Worm (Caenorhabditis elegans) whole organism, early embryonic: ENCODE data around the gene gyf-1.

Source experiments
- ama-1 ChIP-seq: fragments of 150-350 bp; optimal IDR thresholded peaks from 2 replicates; lab custom pipeline; 2014
- ets-7 ChIP-seq: sonication (generic microtip); optimal IDR thresholded peaks from 2 replicates; lab custom pipeline; 2016; ENCODE audit warnings: missing genotype, missing genetic modification characterization, missing compliant biosample characterization
- hmbx-1 ChIP-seq: sonication (generic microtip); optimal IDR thresholded peaks from 2 replicates; lab custom pipeline; 2016; ENCODE audit warnings: mild to moderate bottlenecking, missing genetic modification characterization, missing compliant biosample characterization

- TF ChIP-seq ets-7 (tag; lab: Kevin White, UChicago) (no peak), ama-1 (lab: Kevin White, UChicago) (no peak), hmbx-1 (tag; lab: Kevin White, UChicago) (no peak)
Measured at ce11 chrII:6661211-6661610, 22.8 kb upstream of the gyf-1 start, which contains the start of gene T19D12.2.
